Worm (Caenorhabditis elegans) whole organism, L4 larva: Measurements from ENCODE around the gene T14G12.11.

ENCODE experiments used
- ZK337.2 ChIP-seq: fragments of 200-800 bp; sonication (Bioruptor generic); IDR thresholded peaks from 2 replicates; pipeline ENCODE4 v1.3.6; 2022; ENCODE audit warnings: missing genetic modification reagents, missing genetic modification characterization, missing compliant biosample characterization
- daf-19 ChIP-seq: fragments of 200-800 bp; sonication (Bioruptor generic); conservative IDR thresholded peaks from 2 replicates; pipeline ENCODE4 v1.3.6; 2022; ENCODE audit warnings: missing genetic modification characterization, missing compliant biosample characterization
- lin-38 ChIP-seq: fragments of 200-800 bp; sonication (Bioruptor generic); IDR thresholded peaks from 2 replicates; pipeline ENCODE4 v1.3.6; 2022; ENCODE audit warnings: missing genetic modification reagents, missing genetic modification characterization, missing compliant biosample characterization
- lin-39 ChIP-seq: fragments of 150-350 bp; optimal IDR thresholded peaks from 2 replicates; lab custom pipeline; 2014; ENCODE audit warnings: missing biosample characterization, missing genetic modification reagents, missing genetic modification characterization
- nhr-111 ChIP-seq: fragments of 200-800 bp; sonication (Bioruptor generic); optimal IDR thresholded peaks from 2 replicates; lab custom pipeline; 2018; ENCODE audit warnings: mild to moderate bottlenecking, missing genetic modification characterization, missing compliant biosample characterization
- nhr-77 ChIP-seq: fragments of 150-350 bp; optimal IDR thresholded peaks from 2 replicates; lab custom pipeline; 2014; ENCODE audit warnings: missing biosample characterization, missing genetic modification characterization
- set-16 ChIP-seq: fragments of 200-800 bp; sonication (Bioruptor generic); IDR thresholded peaks from 2 replicates; pipeline ENCODE4 v1.3.6; 2022; ENCODE audit warnings: missing genetic modification reagents, missing genetic modification characterization, missing compliant biosample characterization
- unc-130 ChIP-seq: sonication (generic microtip); optimal IDR thresholded peaks from 2 replicates; lab custom pipeline; 2016; ENCODE audit warnings: missing genetic modification reagents, missing genetic modification characterization, missing compliant biosample characterization
- unc-39 ChIP-seq: sonication (generic microtip); optimal IDR thresholded peaks from 2 replicates; lab custom pipeline; 2017; ENCODE audit warnings: missing biosample characterization, missing genetic modification characterization

- TF ChIP-seq unc-130 (GFP tag; lab: Kevin White, UChicago), result no peak
- no peak for TF ChIP-seq lin-38 (GFP tag; lab: Robert Waterston, UW)
- no peak for TF ChIP-seq daf-19 (GFP tag; lab: Robert Waterston, UW)
- no peak for TF ChIP-seq ZK337.2 (GFP tag; lab: Robert Waterston, UW)
- no peak for TF ChIP-seq set-16
- TF ChIP-seq nhr-111, result no peak
- no peak for TF ChIP-seq nhr-77 (tag; lab: Kevin White, UChicago)
- TF ChIP-seq unc-39 (tag; lab: Kevin White, UChicago), result no peak
- TF ChIP-seq lin-39, result no peak
These were observed 35.5 kb upstream of the T14G12.11 start, which contains the start of gene abu-10 for ce11 chrX:3797882-3798281.
